Worm (Caenorhabditis elegans) whole organism, mixed stage, embryonic: ENCODE results near the gene prp-9.
A peak's percentile ranks its signal among the peaks of the same experiment; 100 is the strongest.

Experiments
- M03D4.4 ChIP-seq: sonication (generic microtip); optimal IDR thresholded peaks from 2 replicates; lab custom pipeline; 2017; ENCODE audit warnings: mild to moderate bottlenecking, missing genetic modification characterization, missing compliant biosample characterization
- bed-3 ChIP-seq: fragments of 200-800 bp; sonication (Bioruptor generic); optimal IDR thresholded peaks from 3 replicates; lab custom pipeline; 2018; ENCODE audit warnings: mild to moderate bottlenecking, missing genetic modification characterization, moderate library complexity, missing compliant biosample characterization
- blmp-1 ChIP-seq: fragments of 150-350 bp; optimal IDR thresholded peaks from 2 replicates; lab custom pipeline; 2014; ENCODE audit warnings: missing biosample characterization, missing genetic modification characterization
- ceh-39 ChIP-seq: fragments of 150-350 bp; optimal IDR thresholded peaks from 2 replicates; lab custom pipeline; 2014; ENCODE audit warnings: missing biosample characterization, missing genetic modification characterization
- ceh-43 ChIP-seq: fragments of 200-800 bp; sonication (Bioruptor generic); optimal IDR thresholded peaks from 2 replicates; lab custom pipeline; 2018; ENCODE audit warnings: mild to moderate bottlenecking, missing genetic modification characterization, moderate library complexity, missing compliant biosample characterization
- ceh-83 ChIP-seq: fragments of 200-800 bp; sonication (Bioruptor generic); optimal IDR thresholded peaks from 2 replicates; lab custom pipeline; 2018; ENCODE audit warnings: mild to moderate bottlenecking, missing genetic modification characterization, missing compliant biosample characterization
- ces-1 ChIP-seq: fragments of 150-350 bp; optimal IDR thresholded peaks from 2 replicates; lab custom pipeline; 2014; ENCODE audit warnings: missing biosample characterization, missing genetic modification reagents, missing genetic modification characterization
- drap-1 ChIP-seq: fragments of 200-800 bp; sonication (Bioruptor generic); optimal IDR thresholded peaks from 3 replicates; lab custom pipeline; 2018; ENCODE audit warnings: mild to moderate bottlenecking, missing genetic modification characterization, missing compliant biosample characterization
- elt-1 ChIP-seq: sonication (generic microtip); optimal IDR thresholded peaks from 2 replicates; lab custom pipeline; 2017; ENCODE audit warnings: missing genetic modification characterization, mild to moderate bottlenecking, missing compliant biosample characterization, antibody characterized with exemption, moderate library complexity, borderline replicate concordance; ENCODE audit not compliant: insufficient read depth
- elt-3 ChIP-seq: fragments of 150-350 bp; optimal IDR thresholded peaks from 2 replicates; lab custom pipeline; 2014; ENCODE audit warnings: missing biosample characterization, missing genetic modification characterization
- flh-1 ChIP-seq: fragments of 200-800 bp; sonication (Bioruptor generic); optimal IDR thresholded peaks from 2 replicates; lab custom pipeline; 2018; ENCODE audit warnings: mild to moderate bottlenecking, missing genetic modification characterization, moderate library complexity, missing compliant biosample characterization
- ham-2 ChIP-seq: fragments of 200-800 bp; sonication (Bioruptor generic); optimal IDR thresholded peaks from 2 replicates; lab custom pipeline; 2018; ENCODE audit warnings: mild to moderate bottlenecking, missing genetic modification characterization, missing compliant biosample characterization
- hlh-1 ChIP-seq: fragments of 150-350 bp; optimal IDR thresholded peaks from 2 replicates; lab custom pipeline; 2014; ENCODE audit warnings: missing biosample characterization, missing genetic modification reagents, missing genetic modification characterization
- lin-13 ChIP-seq: fragments of 150-350 bp; optimal IDR thresholded peaks from 2 replicates; lab custom pipeline; 2014; ENCODE audit warnings: missing biosample characterization, missing genetic modification characterization
- lin-32 ChIP-seq: fragments of 200-800 bp; sonication (Bioruptor generic); optimal IDR thresholded peaks from 2 replicates; lab custom pipeline; 2018; ENCODE audit warnings: mild to moderate bottlenecking, missing genetic modification characterization, missing compliant biosample characterization
- lsy-2 ChIP-seq: fragments of 150-350 bp; optimal IDR thresholded peaks from 2 replicates; lab custom pipeline; 2014; ENCODE audit warnings: missing biosample characterization, missing genetic modification characterization
- mab-5 ChIP-seq: fragments of 150-350 bp; optimal IDR thresholded peaks from 2 replicates; lab custom pipeline; 2014; ENCODE audit warnings: missing biosample characterization, missing genetic modification characterization
- mep-1 ChIP-seq: fragments of 150-350 bp; optimal IDR thresholded peaks from 2 replicates; lab custom pipeline; 2017; ENCODE audit warnings: missing biosample characterization, missing genetic modification reagents, missing genetic modification characterization, inconsistent platforms
- mls-2 ChIP-seq: sonication (generic microtip); optimal IDR thresholded peaks from 2 replicates; lab custom pipeline; 2016; ENCODE audit warnings: mild to moderate bottlenecking, missing genetic modification characterization, moderate library complexity, missing compliant biosample characterization
- nhr-12 ChIP-seq: fragments of 150-350 bp; optimal IDR thresholded peaks from 2 replicates; lab custom pipeline; 2014; ENCODE audit warnings: missing biosample characterization, missing genetic modification characterization
- nhr-2 ChIP-seq: fragments of 150-350 bp; optimal IDR thresholded peaks from 2 replicates; lab custom pipeline; 2014; ENCODE audit warnings: missing biosample characterization, missing genetic modification characterization
- nhr-237 ChIP-seq: fragments of 150-350 bp; optimal IDR thresholded peaks from 2 replicates; lab custom pipeline; 2014; ENCODE audit warnings: missing biosample characterization, missing genetic modification characterization
- nhr-28 ChIP-seq: fragments of 150-350 bp; optimal IDR thresholded peaks from 2 replicates; lab custom pipeline; 2014; ENCODE audit warnings: missing biosample characterization, missing genetic modification characterization
- nhr-76 ChIP-seq: sonication (generic microtip); optimal IDR thresholded peaks from 2 replicates; lab custom pipeline; 2017; ENCODE audit warnings: missing biosample characterization, missing genetic modification characterization
- pha-4 ChIP-seq: fragments of 150-350 bp; optimal IDR thresholded peaks from 2 replicates; lab custom pipeline; 2018; ENCODE audit warnings: missing biosample characterization, missing genetic modification reagents, missing genetic modification characterization
- sem-2 ChIP-seq: fragments of 200-800 bp; sonication (Bioruptor generic); optimal IDR thresholded peaks from 2 replicates; lab custom pipeline; 2018; ENCODE audit warnings: mild to moderate bottlenecking, missing genetic modification characterization, missing compliant biosample characterization
- snpc-4 ChIP-seq: fragments of 150-350 bp; optimal IDR thresholded peaks from 2 replicates; lab custom pipeline; 2014; ENCODE audit warnings: missing biosample characterization, missing genetic modification characterization
- sptf-1 ChIP-seq: sonication (generic microtip); optimal IDR thresholded peaks from 2 replicates; lab custom pipeline; 2017; ENCODE audit warnings: mild to moderate bottlenecking, missing genetic modification characterization, moderate library complexity, missing compliant biosample characterization
- tbx-8 ChIP-seq: fragments of 200-800 bp; sonication (Bioruptor generic); optimal IDR thresholded peaks from 2 replicates; lab custom pipeline; 2018; ENCODE audit warnings: mild to moderate bottlenecking, missing genetic modification characterization, moderate library complexity, missing compliant biosample characterization
- unc-120 ChIP-seq: sonication (generic microtip); optimal IDR thresholded peaks from 2 replicates; lab custom pipeline; 2017; ENCODE audit warnings: missing genetic modification characterization, missing compliant biosample characterization; ENCODE audit not compliant: poor library complexity, severe bottlenecking
- unc-39 ChIP-seq: fragments of 150-350 bp; optimal IDR thresholded peaks from 2 replicates; lab custom pipeline; 2014; ENCODE audit warnings: missing biosample characterization, missing genetic modification characterization
- unc-62 ChIP-seq: fragments of 150-350 bp; optimal IDR thresholded peaks from 2 replicates; lab custom pipeline; 2014; ENCODE audit warnings: missing biosample characterization, missing genetic modification reagents, missing genetic modification characterization
- zip-8 ChIP-seq: fragments of 150-350 bp; optimal IDR thresholded peaks from 2 replicates; lab custom pipeline; 2014; ENCODE audit warnings: missing biosample characterization, missing genetic modification characterization
- ztf-11 ChIP-seq: fragments of 150-350 bp; optimal IDR thresholded peaks from 2 replicates; lab custom pipeline; 2014; ENCODE audit warnings: missing biosample characterization, missing genetic modification characterization

The prp-9 gene

ce11 chrII:8568234-8568969 lies 43.2 kb upstream of the prp-9 start:
- TF ChIP-seq drap-1 (no peak), flh-1 (GFP tag; lab: Kevin White, UChicago) (no peak), unc-120 (tag; lab: Kevin White, UChicago) (no peak), ztf-11 (tag; lab: Kevin White, UChicago) (no peak), nhr-237 (tag; lab: Kevin White, UChicago) (no peak), lin-13 (tag; lab: Kevin White, UChicago) (no peak), unc-39 (tag; lab: Kevin White, UChicago) (no peak), nhr-2 (tag; lab: Kevin White, UChicago) (no peak), ceh-43 (GFP tag; lab: Kevin White, UChicago) (no peak), tbx-8 (GFP tag; lab: Kevin White, UChicago) (no peak), mls-2 (tag; lab: Kevin White, UChicago) (no peak), zip-8 (tag; lab: Kevin White, UChicago) (no peak), nhr-28 (tag; lab: Kevin White, UChicago) (no peak), nhr-12 (tag; lab: Kevin White, UChicago) (no peak), mep-1 (no peak), ceh-83 (GFP tag; lab: Kevin White, UChicago) (no peak)

- TF ChIP-seq ham-2 (GFP tag; lab: Kevin White, UChicago) (no peak), unc-62 (no peak), sptf-1 (no peak), flh-1 (GFP tag; lab: Kevin White, UChicago) (no peak), ceh-43 (GFP tag; lab: Kevin White, UChicago) (no peak), ces-1 (no peak), ztf-11 (tag; lab: Kevin White, UChicago) (no peak), elt-3 (tag; lab: Kevin White, UChicago) (no peak), mep-1 (no peak), zip-8 (tag; lab: Kevin White, UChicago) (no peak), lin-13 (tag; lab: Kevin White, UChicago) (no peak), mls-2 (tag; lab: Kevin White, UChicago) (no peak), lsy-2 (tag; lab: Kevin White, UChicago) (no peak), sem-2 (GFP tag; lab: Kevin White, UChicago) (no peak), pha-4 (tag; lab: Kevin White, UChicago) (no peak), unc-39 (tag; lab: Kevin White, UChicago) (no peak)
- TF ChIP-seq, all 35 proteins: peak for 0
Observed at ce11 chrII:8566806-8567266, 41.6 kb upstream of the prp-9 start, which contains the start of gene F54C9.3. TSS of gene F54C9.3 (minus strand) at chrII:8566856.

ce11 chrII:8566039-8566438 lies 40.8 kb upstream of the prp-9 start, which contains the start of gene stc-1:
TSS of gene stc-1 (minus strand) at chrII:8566139.
- TF ChIP-seq ces-1 (peak; percentile 10), ztf-11 (tag; lab: Kevin White, UChicago) (no peak), unc-120 (tag; lab: Kevin White, UChicago) (peak; percentile 28), drap-1 (no peak), mep-1 (peak; percentile 10), mls-2 (tag; lab: Kevin White, UChicago) (no peak), lsy-2 (tag; lab: Kevin White, UChicago) (peak; percentile 65)

ce11 chrII:8562002-8562401 lies 36.8 kb upstream of the prp-9 start, which contains the start of gene F54C9.14:
TSS of gene F54C9.14 (plus strand) at chrII:8562302.
- no peak for TF ChIP-seq pha-4 (tag; lab: Kevin White, UChicago)
- TF ChIP-seq, all 35 proteins: peak for 0

ce11 chrII:8561227-8561626 lies 36.0 kb upstream of the prp-9 start, which contains the start of gene iff-2:
TSS of gene iff-2 (minus strand) at chrII:8561367.
- TF ChIP-seq mls-2 (tag; lab: Kevin White, UChicago) (peak; percentile 81), hlh-1 (tag; lab: Kevin White, UChicago) (peak; percentile 91), lin-32 (GFP tag; lab: Kevin White, UChicago) (peak; percentile 59), sem-2 (GFP tag; lab: Kevin White, UChicago) (peak; percentile 21), tbx-8 (GFP tag; lab: Kevin White, UChicago) (peak; percentile 30), bed-3 (peak; percentile 46), sptf-1 (peak; percentile 91), nhr-2 (tag; lab: Kevin White, UChicago) (peak; percentile 82), ceh-43 (GFP tag; lab: Kevin White, UChicago) (peak; percentile 64), unc-62 (peak; percentile 85), zip-8 (tag; lab: Kevin White, UChicago) (peak; percentile 61), snpc-4 (tag; lab: Kevin White, UChicago) (no peak), mab-5 (peak; percentile 33), ham-2 (GFP tag; lab: Kevin White, UChicago) (peak; percentile 69), ces-1 (peak; percentile 72), drap-1 (peak; percentile 92), M03D4.4 (tag; lab: Kevin White, UChicago) (peak; percentile 82), nhr-76 (tag; lab: Kevin White, UChicago) (peak; percentile 34), blmp-1 (tag; lab: Kevin White, UChicago) (no peak), lin-13 (tag; lab: Kevin White, UChicago) (peak; percentile 99), ceh-39 (tag; lab: Kevin White, UChicago) (peak; percentile 99), elt-1 (tag; lab: Kevin White, UChicago) (peak; percentile 6), ceh-83 (GFP tag; lab: Kevin White, UChicago) (peak; percentile 78), nhr-12 (tag; lab: Kevin White, UChicago) (peak; percentile 73), lsy-2 (tag; lab: Kevin White, UChicago) (peak; percentile 93), flh-1 (GFP tag; lab: Kevin White, UChicago) (no peak), nhr-237 (tag; lab: Kevin White, UChicago) (peak; percentile 98), mep-1 (peak; percentile 100), nhr-28 (tag; lab: Kevin White, UChicago) (peak; percentile 48), elt-3 (tag; lab: Kevin White, UChicago) (peak; percentile 87), pha-4 (tag; lab: Kevin White, UChicago) (peak; percentile 100), unc-39 (tag; lab: Kevin White, UChicago) (peak; percentile 59)
